Worm (Caenorhabditis elegans) whole organism, young adult: Measurements from ENCODE around the gene pgl-2.

ENCODE experiments used
- B0336.3 ChIP-seq: fragments of 200-800 bp; sonication (Bioruptor generic); IDR thresholded peaks from 2 replicates; pipeline ENCODE4 v1.3.6; 2022; ENCODE audit warnings: missing genetic modification characterization, missing compliant biosample characterization
- C06A6.2 ChIP-seq: fragments of 200-800 bp; sonication (Bioruptor generic); conservative IDR thresholded peaks from 2 replicates; pipeline ENCODE4 v1.3.6; 2022; ENCODE audit warnings: missing genetic modification characterization, missing compliant biosample characterization
- D2030.7 ChIP-seq: fragments of 200-800 bp; sonication (Bioruptor generic); IDR thresholded peaks from 2 replicates; pipeline ENCODE4 v1.3.6; 2022; ENCODE audit warnings: missing genetic modification reagents, missing genetic modification characterization, missing compliant biosample characterization
- F22D6.2 ChIP-seq: sonication (generic microtip); optimal IDR thresholded peaks from 2 replicates; lab custom pipeline; 2016; ENCODE audit warnings: mild to moderate bottlenecking, missing genetic modification characterization, missing compliant biosample characterization
- F33H1.4 ChIP-seq: fragments of 200-800 bp; sonication (Bioruptor generic); IDR thresholded peaks from 2 replicates; pipeline ENCODE4 v1.3.6; 2022; ENCODE audit warnings: missing genetic modification reagents, missing genetic modification characterization, missing compliant biosample characterization
- F57A8.1 ChIP-seq: fragments of 200-800 bp; sonication (Bioruptor generic); optimal IDR thresholded peaks from 2 replicates; lab custom pipeline; 2018; ENCODE audit warnings: mild to moderate bottlenecking, missing genetic modification characterization, moderate library complexity, missing compliant biosample characterization
- Y53F4B.3 ChIP-seq: fragments of 200-800 bp; sonication (Bioruptor generic); IDR thresholded peaks from 2 replicates; pipeline ENCODE4 v1.3.6; 2022; ENCODE audit warnings: missing genetic modification reagents, missing genetic modification characterization, missing compliant biosample characterization
- Y53G8AR.9 ChIP-seq: fragments of 200-800 bp; sonication (Bioruptor generic); conservative IDR thresholded peaks from 2 replicates; pipeline ENCODE4 v1.3.6; 2022; ENCODE audit warnings: missing genetic modification reagents, missing genetic modification characterization, missing compliant biosample characterization
- Y79H2A.3 ChIP-seq: fragments of 200-800 bp; sonication (Bioruptor generic); conservative IDR thresholded peaks from 2 replicates; pipeline ENCODE4 v1.3.6; 2022; ENCODE audit warnings: missing genetic modification reagents, missing genetic modification characterization, missing compliant biosample characterization
- akir-1 ChIP-seq: fragments of 200-800 bp; sonication (Bioruptor generic); optimal IDR thresholded peaks from 2 replicates; lab custom pipeline; 2018; ENCODE audit warnings: mild to moderate bottlenecking, missing genetic modification characterization, moderate library complexity, missing compliant biosample characterization
- aptf-2 ChIP-seq: fragments of 200-800 bp; sonication (Bioruptor generic); conservative IDR thresholded peaks from 2 replicates; pipeline ENCODE4 v1.3.6; 2022; ENCODE audit warnings: missing genetic modification reagents, missing genetic modification characterization, missing compliant biosample characterization
- ccch-3 ChIP-seq: fragments of 200-800 bp; sonication (Bioruptor generic); optimal IDR thresholded peaks from 2 replicates; lab custom pipeline; 2018; ENCODE audit warnings: mild to moderate bottlenecking, missing genetic modification characterization, missing compliant biosample characterization
- cebp-1 ChIP-seq, 2 experiments: fragments of 200-800 bp in 1 of 2; sonication (Bioruptor generic) in 1 of 2; sonication (generic microtip) in 1 of 2; IDR thresholded peaks in 1 of 2; optimal IDR thresholded peaks in 1 of 2; 2 replicates each; pipeline versions ENCODE4 v1.3.6 to Lab custom; 2017 to 2022; ENCODE audit warnings: missing compliant biosample characterization in 2 of 2, missing genetic modification characterization in 2 of 2, mild to moderate bottlenecking in 1 of 2, missing genetic modification reagents in 1 of 2, moderate library complexity in 1 of 2
- cebp-2 ChIP-seq: fragments of 200-800 bp; sonication (Bioruptor generic); IDR thresholded peaks from 2 replicates; pipeline ENCODE4 v1.3.6; 2022; ENCODE audit warnings: missing genetic modification characterization, missing compliant biosample characterization
- ceh-79 ChIP-seq: sonication (generic microtip); optimal IDR thresholded peaks from 2 replicates; lab custom pipeline; 2017; ENCODE audit warnings: mild to moderate bottlenecking, missing genetic modification characterization, missing compliant biosample characterization
- ceh-91 ChIP-seq: fragments of 200-800 bp; sonication (Bioruptor generic); IDR thresholded peaks from 2 replicates; pipeline ENCODE4 v1.3.6; 2022; ENCODE audit warnings: missing genetic modification reagents, missing genetic modification characterization, missing compliant biosample characterization
- chd-7 ChIP-seq: sonication (generic microtip); optimal IDR thresholded peaks from 2 replicates; lab custom pipeline; 2016; ENCODE audit warnings: mild to moderate bottlenecking, missing genetic modification characterization, moderate library complexity, missing compliant biosample characterization
- dox-1 ChIP-seq: fragments of 200-800 bp; sonication (Bioruptor generic); IDR thresholded peaks from 2 replicates; pipeline ENCODE4 v1.3.6; 2022; ENCODE audit warnings: missing genetic modification reagents, missing genetic modification characterization, missing compliant biosample characterization
- dpff-1 ChIP-seq: sonication (generic microtip); optimal IDR thresholded peaks from 2 replicates; lab custom pipeline; 2017; ENCODE audit warnings: mild to moderate bottlenecking, missing genetic modification characterization, missing compliant biosample characterization
- efl-1 ChIP-seq: fragments of 150-350 bp; optimal IDR thresholded peaks from 2 replicates; lab custom pipeline; 2014; ENCODE audit warnings: missing biosample characterization, missing genetic modification reagents, missing genetic modification characterization
- egl-44 ChIP-seq: fragments of 200-800 bp; sonication (Bioruptor generic); IDR thresholded peaks from 2 replicates; pipeline ENCODE4 v1.3.6; 2022; ENCODE audit warnings: missing genetic modification reagents, missing genetic modification characterization, missing compliant biosample characterization
- ets-4 ChIP-seq: fragments of 200-800 bp; sonication (Bioruptor generic); optimal IDR thresholded peaks from 2 replicates; lab custom pipeline; 2018; ENCODE audit warnings: mild to moderate bottlenecking, missing genetic modification characterization, missing compliant biosample characterization
- fkh-3 ChIP-seq: sonication (generic microtip); optimal IDR thresholded peaks from 2 replicates; lab custom pipeline; 2016; ENCODE audit warnings: mild to moderate bottlenecking, missing genetic modification characterization, missing compliant biosample characterization
- gei-17 ChIP-seq: fragments of 200-800 bp; sonication (Bioruptor generic); optimal IDR thresholded peaks from 2 replicates; lab custom pipeline; 2018; ENCODE audit warnings: mild to moderate bottlenecking, missing genetic modification characterization, missing compliant biosample characterization
- hmg-1.2 ChIP-seq: fragments of 200-800 bp; sonication (Bioruptor generic); IDR thresholded peaks from 2 replicates; pipeline ENCODE4 v1.3.6; 2022; ENCODE audit warnings: missing genetic modification reagents, missing genetic modification characterization, missing compliant biosample characterization
- hrde-1 ChIP-seq: sonication (generic microtip); optimal IDR thresholded peaks from 2 replicates; lab custom pipeline; 2016; ENCODE audit warnings: missing genetic modification characterization, mild to moderate bottlenecking, missing compliant biosample characterization, moderate library complexity, missing genotype, missing genetic modification reagents, borderline replicate concordance
- hsf-1 ChIP-seq: fragments of 200-800 bp; sonication (Bioruptor generic); IDR thresholded peaks from 2 replicates; pipeline ENCODE4 v1.3.6; 2022; ENCODE audit warnings: missing genetic modification reagents, missing genetic modification characterization, missing compliant biosample characterization
- lin-35 ChIP-seq, 3 experiments: fragments of 150-350 bp in 2 of 3; sonication (generic microtip) in 1 of 3; optimal IDR thresholded peaks; 2 replicates each; lab custom pipeline; 2014 to 2018; ENCODE audit warnings: missing biosample characterization in 3 of 3, missing genetic modification characterization in 3 of 3, missing genetic modification reagents in 3 of 3
- lin-54 ChIP-seq: fragments of 200-800 bp; sonication (Bioruptor generic); optimal IDR thresholded peaks from 2 replicates; lab custom pipeline; 2018; ENCODE audit warnings: mild to moderate bottlenecking, missing genetic modification characterization, missing compliant biosample characterization
- mel-28 ChIP-seq: sonication (generic microtip); optimal IDR thresholded peaks from 2 replicates; lab custom pipeline; 2016; ENCODE audit warnings: borderline replicate concordance, mild to moderate bottlenecking, missing genetic modification characterization, missing compliant biosample characterization
- nhr-120 ChIP-seq: fragments of 200-800 bp; sonication (Bioruptor generic); IDR thresholded peaks from 2 replicates; pipeline ENCODE4 v1.3.6; 2022; ENCODE audit warnings: missing genetic modification characterization, missing compliant biosample characterization
- nhr-90 ChIP-seq: sonication (generic microtip); optimal IDR thresholded peaks from 2 replicates; lab custom pipeline; 2016; ENCODE audit warnings: missing genotype, mild to moderate bottlenecking, missing genetic modification characterization, missing compliant biosample characterization
- rcor-1 ChIP-seq: fragments of 200-800 bp; sonication (Bioruptor generic); IDR thresholded peaks from 2 replicates; pipeline ENCODE4 v1.3.6; 2022; ENCODE audit warnings: missing genetic modification reagents, missing genetic modification characterization, missing compliant biosample characterization
- sdz-38 ChIP-seq: sonication (generic microtip); optimal IDR thresholded peaks from 2 replicates; lab custom pipeline; 2016; ENCODE audit warnings: missing genotype, missing genetic modification characterization, missing compliant biosample characterization
- snpc-4 ChIP-seq, 5 experiments: fragments of 150-350 bp in 1 of 5; sonication (generic microtip) in 4 of 5; optimal IDR thresholded peaks; 2 replicates each; lab custom pipeline; 2014 to 2018; ENCODE audit warnings: missing genetic modification characterization in 5 of 5, missing biosample characterization in 3 of 5, antibody characterized with exemption in 2 of 5, mild to moderate bottlenecking in 2 of 5, missing compliant biosample characterization in 2 of 5, missing genotype in 2 of 5, moderate library complexity in 2 of 5, missing genetic modification reagents in 1 of 5
- somi-1 ChIP-seq: fragments of 200-800 bp; sonication (Bioruptor generic); optimal IDR thresholded peaks from 2 replicates; lab custom pipeline; 2018; ENCODE audit warnings: mild to moderate bottlenecking, missing genetic modification characterization, missing compliant biosample characterization
- sptf-2 ChIP-seq: fragments of 200-800 bp; sonication (Bioruptor generic); optimal IDR thresholded peaks from 2 replicates; lab custom pipeline; 2018; ENCODE audit warnings: mild to moderate bottlenecking, missing genetic modification characterization, missing compliant biosample characterization
- tbp1 ChIP-seq: fragments of 200-800 bp; sonication (Bioruptor generic); optimal IDR thresholded peaks from 2 replicates; lab custom pipeline; 2018; ENCODE audit warnings: mild to moderate bottlenecking, missing genetic modification characterization, missing compliant biosample characterization
- tlf-1 ChIP-seq: fragments of 200-800 bp; sonication (Bioruptor generic); optimal IDR thresholded peaks from 2 replicates; lab custom pipeline; 2018; ENCODE audit warnings: mild to moderate bottlenecking, missing genetic modification characterization, missing compliant biosample characterization
- zfh-2 ChIP-seq: fragments of 200-800 bp; sonication (Bioruptor generic); conservative IDR thresholded peaks from 2 replicates; pipeline ENCODE4 v1.3.6; 2022; ENCODE audit warnings: missing genetic modification reagents, missing genetic modification characterization, missing compliant biosample characterization
- ztf-18 ChIP-seq: sonication (generic microtip); optimal IDR thresholded peaks from 2 replicates; lab custom pipeline; 2016; ENCODE audit warnings: missing genotype, mild to moderate bottlenecking, missing genetic modification characterization, missing compliant biosample characterization
- ztf-22 ChIP-seq: fragments of 200-800 bp; sonication (Bioruptor generic); optimal IDR thresholded peaks from 2 replicates; lab custom pipeline; 2018; ENCODE audit warnings: mild to moderate bottlenecking, missing genetic modification characterization, moderate library complexity, missing compliant biosample characterization
- ztf-26 ChIP-seq: sonication (generic microtip); optimal IDR thresholded peaks from 2 replicates; lab custom pipeline; 2017; ENCODE audit warnings: missing genetic modification characterization, missing compliant biosample characterization

The pgl-2 gene

DNA sequence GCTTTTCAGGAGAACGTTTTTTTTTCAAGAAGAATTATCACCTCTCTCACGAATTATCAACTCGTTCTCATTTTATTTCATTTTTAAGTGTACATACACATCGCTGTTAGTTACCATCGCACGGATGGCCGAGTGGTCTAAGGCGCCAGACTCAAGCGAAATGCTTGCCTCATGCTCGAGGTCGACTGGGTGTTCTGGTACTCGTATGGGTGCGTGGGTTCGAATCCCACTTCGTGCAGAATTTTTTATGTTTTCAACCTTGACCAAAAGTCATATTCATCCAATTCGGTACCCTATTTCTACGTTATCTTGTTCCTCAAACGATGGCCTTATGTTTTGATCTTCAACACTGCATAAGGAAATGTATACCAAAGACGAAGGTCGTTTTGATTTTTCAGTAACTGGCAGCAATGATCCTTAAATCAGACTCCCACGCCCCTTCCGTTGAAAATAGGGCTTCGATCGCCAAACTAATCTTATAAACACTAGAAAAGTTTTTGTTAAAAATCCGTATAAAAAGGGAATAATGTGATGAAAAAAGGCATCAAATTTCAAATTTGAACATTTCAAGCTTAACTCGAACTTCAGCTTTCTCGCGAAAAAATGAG is 35.9 kb downstream of the pgl-2 start, which contains the start of gene fip-1 (continued):
- no peak for TF ChIP-seq F22D6.2 (tag; lab: Kevin White, UChicago)
- no peak for TF ChIP-seq zfh-2 (GFP tag; lab: Robert Waterston, UW)
- TF ChIP-seq Y53F4B.3 (GFP tag; lab: Robert Waterston, UW) = no peak

DNA sequence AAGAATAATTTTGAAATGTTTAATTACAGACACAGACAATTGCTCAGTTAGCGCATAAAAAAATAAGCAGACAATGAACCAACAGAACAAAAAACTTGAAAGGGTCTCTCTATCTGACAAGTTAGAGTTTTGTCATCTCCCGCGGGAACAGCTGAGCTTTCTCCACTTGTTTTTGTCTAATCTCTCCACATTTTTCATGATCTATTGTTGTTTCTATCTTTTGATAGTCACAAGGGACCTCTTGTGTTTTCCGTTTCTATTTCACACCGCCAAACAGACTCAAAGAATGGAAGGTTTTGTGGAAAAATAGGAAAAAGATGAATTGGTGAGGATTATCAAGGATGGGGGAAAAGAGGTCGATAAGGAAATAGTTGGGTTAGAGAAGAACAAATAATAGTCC is 38.4 kb downstream of the pgl-2 start:
- no peak for TF ChIP-seq C06A6.2 (GFP tag; lab: Robert Waterston, UW)
- TF ChIP-seq ets-4 = no peak
- TF ChIP-seq somi-1 (GFP tag; lab: Kevin White, UChicago) = no peak
- TF ChIP-seq hrde-1 (tag; lab: Kevin White, UChicago) = no peak
- no peak for TF ChIP-seq F57A8.1 (GFP tag; lab: Kevin White, UChicago)
- no peak for TF ChIP-seq tlf-1 (GFP tag; lab: Kevin White, UChicago)

- TF ChIP-seq Y53F4B.3 (GFP tag; lab: Robert Waterston, UW) = no peak
- no peak; the same call in 1 of the 2 replicates for TF ChIP-seq B0336.3 (GFP tag; lab: Robert Waterston, UW)
- no peak for TF ChIP-seq ceh-91 (GFP tag; lab: Robert Waterston, UW)
- no peak for TF ChIP-seq cebp-1 (GFP tag; IDR thresholded peaks at IDR 0.05; lab: Robert Waterston, UW)
- no peak for TF ChIP-seq cebp-1 (tag; optimal IDR thresholded peaks at IDR 0.05; lab: Kevin White, UChicago)
- peak; percentile 30; the same call in 1 of the 2 replicates for TF ChIP-seq hsf-1 (GFP tag; lab: Robert Waterston, UW)
- TF ChIP-seq nhr-90 (tag; lab: Kevin White, UChicago) = no peak
- TF ChIP-seq fkh-3 (tag; lab: Kevin White, UChicago) = no peak
- TF ChIP-seq sptf-2 (GFP tag; lab: Kevin White, UChicago) = no peak
- TF ChIP-seq aptf-2 (GFP tag; lab: Robert Waterston, UW) = no peak
- TF ChIP-seq ztf-26 (tag; lab: Kevin White, UChicago) = no peak
- peak; percentile 1 for TF ChIP-seq ztf-18 (tag; lab: Kevin White, UChicago)
- 0 out of 2 replicates have a peak, but pooled peaks have one; percentile 31 for TF ChIP-seq hmg-1.2 (GFP tag; lab: Robert Waterston, UW)
- TF ChIP-seq akir-1 (GFP tag; lab: Kevin White, UChicago) = no peak
- TF ChIP-seq snpc-4 (GFP tag; optimal IDR thresholded peaks at IDR 0.05; lab: Kevin White, UChicago) = no peak
- no peak for TF ChIP-seq snpc-4 (tag; optimal IDR thresholded peaks at IDR 0.05; lab: Kevin White, UChicago)
- no peak for TF ChIP-seq ccch-3 (GFP tag; lab: Kevin White, UChicago)
- no peak for TF ChIP-seq nhr-120 (GFP tag; lab: Robert Waterston, UW)
- peak in 1 of 3 experiments; percentile 79 for TF ChIP-seq lin-35 (GFP tag; optimal IDR thresholded peaks at IDR 0.05; lab: Kevin White, UChicago)
- TF ChIP-seq cebp-2 = no peak
- TF ChIP-seq lin-54 (GFP tag; lab: Kevin White, UChicago) = peak; percentile 70
- no peak for TF ChIP-seq rcor-1 (GFP tag; lab: Robert Waterston, UW)
- TF ChIP-seq dpff-1 = no peak
- no peak for TF ChIP-seq egl-44 (GFP tag; lab: Robert Waterston, UW)
- no peak for TF ChIP-seq D2030.7 (GFP tag; lab: Robert Waterston, UW)
- TF ChIP-seq ztf-22 (GFP tag; lab: Kevin White, UChicago) = no peak
- no peak for TF ChIP-seq mel-28 (tag; lab: Kevin White, UChicago)
- no peak for TF ChIP-seq chd-7 (tag; lab: Kevin White, UChicago)
- TF ChIP-seq ets-4 = no peak
- peak; percentile 47; the same call in 1 of the 2 replicates for TF ChIP-seq Y79H2A.3 (GFP tag; lab: Robert Waterston, UW)
- no peak for TF ChIP-seq sdz-38 (tag; lab: Kevin White, UChicago)
- peak; percentile 10 for TF ChIP-seq tbp1 (GFP tag; lab: Kevin White, UChicago)
- no peak; the same call in 1 of the 2 replicates for TF ChIP-seq dox-1 (GFP tag; lab: Robert Waterston, UW)
- no peak for TF ChIP-seq gei-17 (GFP tag; lab: Kevin White, UChicago)
- no peak for TF ChIP-seq ceh-79 (tag; lab: Kevin White, UChicago)
- TF ChIP-seq F33H1.4 (GFP tag; lab: Robert Waterston, UW) = peak; percentile 20; the same call in 1 of the 2 replicates
- TF ChIP-seq efl-1 = peak; percentile 24
- TF ChIP-seq Y53G8AR.9 (GFP tag; lab: Robert Waterston, UW) = 0 out of 2 replicates have a peak, but pooled peaks have one; percentile 24
Observed at ce11 chrIII:8630833-8631232, 44.4 kb downstream of the pgl-2 start, which contains the start of gene dnj-10. Gene dnj-10, plus strand, starts transcription at chrIII:8631165.
